Fruit fly (Drosophila melanogaster) whole organism, pupa: ENCODE measurements around the gene eEF1gamma.

Experiments used
- CG10348 ChIP-seq: fragments of 200-800 bp; sonication (Bioruptor generic); IDR thresholded peaks from 2 replicates; pipeline ENCODE4 v1.3.6; 2022; ENCODE audit warnings: missing biosample characterization, missing genetic modification characterization
- CG12605 ChIP-seq: fragments of 200-800 bp; sonication (Bioruptor generic); IDR thresholded peaks from 2 replicates; pipeline ENCODE4 v1.3.6; 2022; ENCODE audit warnings: missing biosample characterization, missing genetic modification characterization
- CG13204 ChIP-seq: fragments of 200-800 bp; sonication (Bioruptor generic); optimal IDR thresholded peaks from 2 replicates; lab custom pipeline; 2018; ENCODE audit warnings: missing biosample characterization, mild to moderate bottlenecking, missing genetic modification characterization, moderate library complexity
- CG14655 ChIP-seq: fragments of 200-800 bp; sonication (Bioruptor generic); optimal IDR thresholded peaks from 3 replicates; lab custom pipeline; 2017; ENCODE audit warnings: mild to moderate bottlenecking, missing biosample characterization, missing genetic modification reagents, missing genetic modification characterization
- CG15710 ChIP-seq: fragments of 200-800 bp; sonication (Bioruptor generic); optimal IDR thresholded peaks from 2 replicates; lab custom pipeline; 2018; ENCODE audit warnings: missing biosample characterization, mild to moderate bottlenecking, missing genetic modification characterization, moderate library complexity
- CG17806 ChIP-seq: fragments of 200-800 bp; sonication (Bioruptor generic); optimal IDR thresholded peaks from 2 replicates; lab custom pipeline; 2018; ENCODE audit warnings: missing biosample characterization, mild to moderate bottlenecking, missing genetic modification characterization, moderate library complexity
- CG32121 ChIP-seq: fragments of 200-800 bp; sonication (Bioruptor generic); IDR thresholded peaks from 2 replicates; pipeline ENCODE4 v1.3.6; 2022; ENCODE audit warnings: missing biosample characterization, missing genetic modification characterization
- CG34367 ChIP-seq: fragments of 200-800 bp; sonication (Bioruptor generic); optimal IDR thresholded peaks from 2 replicates; lab custom pipeline; 2018; ENCODE audit warnings: missing biosample characterization, mild to moderate bottlenecking, missing genetic modification characterization
- CG4496 ChIP-seq: fragments of 200-800 bp; sonication (Bioruptor generic); IDR thresholded peaks from 3 replicates; pipeline ENCODE4 v1.3.6; 2022; ENCODE audit warnings: missing biosample characterization, missing genetic modification characterization
- CG8159 ChIP-seq: fragments of 200-800 bp; sonication (Bioruptor generic); optimal IDR thresholded peaks from 3 replicates; lab custom pipeline; 2018; ENCODE audit warnings: missing biosample characterization, mild to moderate bottlenecking, missing genetic modification characterization, moderate library complexity
- CG8301 ChIP-seq: fragments of 200-800 bp; sonication (Bioruptor generic); optimal IDR thresholded peaks from 2 replicates; lab custom pipeline; 2018; ENCODE audit warnings: missing biosample characterization, mild to moderate bottlenecking, missing genetic modification characterization
- CG9948 ChIP-seq: fragments of 200-800 bp; sonication (Bioruptor generic); optimal IDR thresholded peaks from 2 replicates; lab custom pipeline; 2018; ENCODE audit warnings: missing biosample characterization, mild to moderate bottlenecking, missing genetic modification characterization, moderate library complexity
- EcR ChIP-seq: fragments of 200-800 bp; sonication (Bioruptor generic); optimal IDR thresholded peaks from 3 replicates; lab custom pipeline; 2019; ENCODE audit warnings: missing biosample characterization, missing genetic modification characterization, mild to moderate bottlenecking, moderate library complexity, missing genetic modification reagents
- Ets98B ChIP-seq: fragments of 200-800 bp; sonication (Bioruptor generic); IDR thresholded peaks from 2 replicates; pipeline ENCODE4 v1.3.6; 2022; ENCODE audit warnings: missing biosample characterization, missing genetic modification characterization
- Pif1A ChIP-seq: fragments of 200-800 bp; sonication (Bioruptor generic); optimal IDR thresholded peaks from 3 replicates; lab custom pipeline; 2016; ENCODE audit warnings: missing biosample characterization, missing genetic modification characterization
- Pif1B ChIP-seq: fragments of 200-800 bp; sonication (Bioruptor generic); optimal IDR thresholded peaks from 3 replicates; lab custom pipeline; 2016; ENCODE audit warnings: missing biosample characterization, missing genetic modification characterization
- Snoo ChIP-seq: fragments of 200-800 bp; sonication (Bioruptor generic); optimal IDR thresholded peaks from 3 replicates; lab custom pipeline; 2017; ENCODE audit warnings: missing biosample characterization, mild to moderate bottlenecking, missing genetic modification characterization, inconsistent platforms
- gl ChIP-seq: fragments of 200-800 bp; sonication (Bioruptor generic); optimal IDR thresholded peaks from 2 replicates; lab custom pipeline; 2018; ENCODE audit warnings: missing biosample characterization, mild to moderate bottlenecking, missing genetic modification characterization
- rn ChIP-seq: fragments of 200-800 bp; sonication (Bioruptor generic); IDR thresholded peaks from 2 replicates; pipeline ENCODE4 v1.3.6; 2022; ENCODE audit warnings: missing biosample characterization, missing genetic modification characterization

eEF1gamma gene

dm6 chr3R:29216484-29216863, 3.5 kb upstream of the eEF1gamma start:
- no peak for TF ChIP-seq CG10348 (GFP tag; lab: Robert Waterston, UW)
- no peak for TF ChIP-seq EcR (GFP tag; lab: Kevin White, UChicago)
- no peak for TF ChIP-seq CG14655 (GFP tag; lab: Kevin White, UChicago)

DNA sequence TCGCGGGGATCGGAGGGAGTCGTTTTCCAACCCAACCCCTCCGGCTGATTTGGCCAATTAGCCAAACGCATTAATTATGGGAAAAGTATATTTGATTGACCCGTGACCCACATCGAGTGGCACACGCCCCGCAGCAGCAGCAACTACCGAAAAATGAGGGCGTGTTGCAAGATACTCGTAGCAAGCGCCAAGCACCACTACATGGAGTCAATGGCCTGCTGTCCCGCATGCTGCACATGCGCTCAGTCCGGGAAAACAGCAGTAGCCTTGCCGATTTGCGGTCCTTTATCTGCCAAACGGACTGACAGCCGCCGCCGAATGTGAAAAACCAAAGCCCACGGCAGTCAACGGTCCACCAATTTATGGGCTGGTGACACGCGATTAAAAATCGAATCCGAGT, 2.7 kb upstream of the eEF1gamma start:
- TF ChIP-seq EcR (GFP tag; lab: Kevin White, UChicago) (peak; percentile 2), CG10348 (GFP tag; lab: Robert Waterston, UW) (no peak)

DNA sequence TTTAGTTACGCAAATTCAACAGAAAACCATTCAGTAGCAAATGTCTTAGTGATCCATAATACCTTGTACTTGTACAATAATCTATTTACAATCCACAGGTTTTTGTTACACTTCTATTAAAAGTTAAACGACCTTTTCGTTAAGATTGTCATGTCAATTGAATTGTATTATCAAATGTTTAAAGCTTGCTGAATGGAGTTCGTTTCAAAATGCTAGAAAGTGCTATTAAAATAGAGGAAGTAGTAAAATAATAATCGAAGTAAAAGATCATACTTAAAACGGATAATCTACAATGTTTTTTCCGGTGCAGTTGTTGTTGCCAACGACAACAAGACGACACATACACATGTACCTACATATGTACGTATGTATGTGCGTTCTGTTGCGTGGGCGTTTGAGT, 2.0 kb upstream of the eEF1gamma start:
- TF ChIP-seq CG8301 (tag; lab: Kevin White, UChicago) (peak; percentile 16), Snoo (tag; lab: Kevin White, UChicago) (no peak), CG8159 (peak; percentile 3)

DNA sequence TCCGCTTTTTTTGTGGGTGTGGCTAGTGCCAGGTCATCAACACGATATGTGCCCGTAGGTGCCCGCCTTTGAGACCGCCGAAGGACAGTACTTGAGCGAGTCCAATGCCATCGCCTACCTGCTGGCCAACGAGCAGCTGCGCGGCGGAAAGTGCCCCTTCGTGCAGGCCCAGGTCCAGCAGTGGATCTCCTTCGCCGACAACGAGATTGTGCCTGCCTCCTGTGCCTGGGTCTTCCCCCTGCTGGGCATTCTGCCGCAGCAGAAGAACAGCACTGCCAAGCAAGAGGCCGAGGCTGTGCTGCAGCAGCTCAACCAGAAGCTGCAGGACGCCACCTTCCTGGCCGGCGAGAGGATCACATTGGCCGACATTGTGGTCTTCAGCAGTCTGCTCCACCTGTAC, 613 bp downstream of the eEF1gamma start:
- TF ChIP-seq gl (tag; lab: Kevin White, UChicago) (no peak), CG8301 (tag; lab: Kevin White, UChicago) (no peak), CG10348 (GFP tag; lab: Robert Waterston, UW) (no peak), Pif1A (no peak), CG8159 (no peak), CG15710 (tag; lab: Kevin White, UChicago) (no peak), Snoo (tag; lab: Kevin White, UChicago) (no peak)

- TF ChIP-seq rn (no peak), CG12605 (no peak), CG32121 (GFP tag; lab: Robert Waterston, UW) (no peak), Ets98B (no peak), CG14655 (GFP tag; lab: Kevin White, UChicago) (no peak), Snoo (tag; lab: Kevin White, UChicago) (no peak), CG9948 (tag; lab: Kevin White, UChicago) (no peak)
Measured at dm6 chr3R:29221168-29221567, 1.2 kb downstream of the eEF1gamma start.

dm6 chr3R:29222891-29223842, 3.2 kb downstream of the eEF1gamma start, which contains the start of the genes Cisd2 and Brd8:
TSS of gene Cisd2 (minus strand) at chr3R:29223428.
TSS of gene Brd8 (plus strand) at chr3R:29223485.
- TF ChIP-seq CG34367 (no peak), gl (tag; lab: Kevin White, UChicago) (no peak), CG15710 (tag; lab: Kevin White, UChicago) (no peak), CG8159 (no peak), CG17806 (no peak)

DNA sequence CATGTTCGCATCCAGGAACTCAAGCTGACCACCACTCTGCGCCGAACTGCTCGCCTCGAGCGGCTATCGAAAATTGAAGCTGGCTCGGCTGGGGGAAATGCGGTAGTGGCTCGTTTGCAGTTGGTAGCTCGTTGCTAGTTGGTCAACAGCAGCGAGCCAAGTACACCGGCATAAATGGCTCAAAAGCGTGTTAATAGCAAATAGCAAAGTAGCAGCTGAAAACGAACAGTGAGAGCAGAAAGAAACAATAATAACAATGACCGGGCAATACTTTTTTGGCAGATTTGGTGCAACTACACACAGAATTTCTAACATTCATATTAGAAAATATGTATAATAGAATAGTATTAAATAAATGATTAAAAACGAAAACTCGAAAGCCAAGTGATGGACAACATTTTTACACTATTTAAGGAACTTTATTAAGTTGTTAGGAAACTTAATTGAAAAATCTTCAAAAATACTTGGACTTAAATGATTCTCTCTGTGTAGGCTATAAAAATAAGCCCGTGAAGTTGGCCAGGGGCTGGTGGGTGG, 7.8 kb downstream of the eEF1gamma start, which contains the start of gene CG14507:
Gene CG14507, minus strand, starts transcription at position 51 of the 537 bp plus-strand sequence.
- TF ChIP-seq Ets98B = no peak
- TF ChIP-seq CG4496 (GFP tag; lab: Robert Waterston, UW) = 0 out of 3 replicates have a peak, but pooled peaks have one; percentile 11

dm6 chr3R:29228745-29229448, 8.9 kb downstream of the eEF1gamma start, which contains the start of gene Usp1:
TSS of gene Usp1 (plus strand) at chr3R:29229161.
- TF ChIP-seq CG8301 (tag; lab: Kevin White, UChicago) = no peak
- TF ChIP-seq Ets98B = no peak
- no peak for TF ChIP-seq CG17806
- TF ChIP-seq CG12605 = no peak
- peak; percentile 44 for TF ChIP-seq EcR (GFP tag; lab: Kevin White, UChicago)
- no peak for TF ChIP-seq Pif1B (GFP tag; lab: Kevin White, UChicago)

dm6 chr3R:29229958-29230357, 10.0 kb downstream of the eEF1gamma start:
- no peak for TF ChIP-seq CG8159
- TF ChIP-seq Snoo (tag; lab: Kevin White, UChicago) = no peak
- TF ChIP-seq CG13204 (GFP tag; lab: Kevin White, UChicago) = no peak
- TF ChIP-seq CG8301 (tag; lab: Kevin White, UChicago) = no peak
- TF ChIP-seq CG15710 (tag; lab: Kevin White, UChicago) = no peak
- TF ChIP-seq Pif1B (GFP tag; lab: Kevin White, UChicago) = no peak
- no peak for TF ChIP-seq Ets98B
- TF ChIP-seq EcR (GFP tag; lab: Kevin White, UChicago) = no peak
- TF ChIP-seq CG12605 = no peak
- TF ChIP-seq CG17806 = no peak
- TF ChIP-seq CG32121 (GFP tag; lab: Robert Waterston, UW) = no peak
- TF ChIP-seq, all 21 proteins: peak for 0
